Worm (Caenorhabditis elegans) whole organism, late embryonic: Measurements from ENCODE around the gene F37A8.2.
A peak's percentile ranks its signal among the peaks of the same experiment; 100 is the strongest.

Experiments
- C08G9.2 ChIP-seq: sonication (generic microtip); optimal IDR thresholded peaks from 2 replicates; lab custom pipeline; 2016; ENCODE audit warnings: mild to moderate bottlenecking, missing genetic modification characterization, moderate library complexity, missing compliant biosample characterization
- F13H6.1 ChIP-seq: sonication (generic microtip); optimal IDR thresholded peaks from 2 replicates; lab custom pipeline; 2016; ENCODE audit warnings: missing genetic modification characterization, missing compliant biosample characterization
- K09A11.1 ChIP-seq: sonication (generic microtip); optimal IDR thresholded peaks from 2 replicates; lab custom pipeline; 2017; ENCODE audit warnings: antibody characterized with exemption, mild to moderate bottlenecking, missing genetic modification characterization, missing compliant biosample characterization; ENCODE audit not compliant: insufficient read depth
- T23F11.4 ChIP-seq: fragments of 200-800 bp; sonication (Bioruptor generic); optimal IDR thresholded peaks from 2 replicates; lab custom pipeline; 2018; ENCODE audit warnings: mild to moderate bottlenecking, missing genetic modification characterization, missing compliant biosample characterization
- Y22D7AL.16 ChIP-seq: sonication (generic microtip); optimal IDR thresholded peaks from 2 replicates; lab custom pipeline; 2016; ENCODE audit warnings: missing genetic modification characterization, missing compliant biosample characterization
- ahr-1 ChIP-seq: sonication (generic microtip); optimal IDR thresholded peaks from 2 replicates; lab custom pipeline; 2016; ENCODE audit warnings: missing genetic modification characterization, missing compliant biosample characterization
- ceh-14 ChIP-seq: sonication (generic microtip); optimal IDR thresholded peaks from 2 replicates; lab custom pipeline; 2016; ENCODE audit warnings: missing genotype, missing genetic modification characterization, missing compliant biosample characterization
- ceh-18 ChIP-seq: sonication (generic microtip); optimal IDR thresholded peaks from 2 replicates; lab custom pipeline; 2016; ENCODE audit warnings: missing genetic modification characterization, missing compliant biosample characterization
- ceh-19 ChIP-seq: fragments of 200-800 bp; sonication (Bioruptor generic); optimal IDR thresholded peaks from 2 replicates; lab custom pipeline; 2018; ENCODE audit warnings: mild to moderate bottlenecking, missing genetic modification characterization, missing compliant biosample characterization
- ceh-2 ChIP-seq: sonication (generic microtip); optimal IDR thresholded peaks from 2 replicates; lab custom pipeline; 2016; ENCODE audit warnings: missing genotype, missing genetic modification characterization, missing compliant biosample characterization
- ceh-22 ChIP-seq: sonication (generic microtip); optimal IDR thresholded peaks from 2 replicates; lab custom pipeline; 2017; ENCODE audit warnings: missing biosample characterization, missing genetic modification characterization
- ceh-24 ChIP-seq: sonication (generic microtip); optimal IDR thresholded peaks from 2 replicates; lab custom pipeline; 2016; ENCODE audit warnings: mild to moderate bottlenecking, missing genetic modification characterization, missing compliant biosample characterization
- ceh-30 ChIP-seq: fragments of 150-350 bp; optimal IDR thresholded peaks from 2 replicates; lab custom pipeline; 2014; ENCODE audit warnings: missing biosample characterization, missing genetic modification characterization
- ceh-31 ChIP-seq: sonication (generic microtip); optimal IDR thresholded peaks from 2 replicates; lab custom pipeline; 2016; ENCODE audit warnings: missing genetic modification characterization, missing compliant biosample characterization
- ceh-34 ChIP-seq: sonication (generic microtip); optimal IDR thresholded peaks from 2 replicates; lab custom pipeline; 2016; ENCODE audit warnings: mild to moderate bottlenecking, missing genetic modification characterization, missing compliant biosample characterization
- ceh-45 ChIP-seq: fragments of 200-800 bp; sonication (Bioruptor generic); IDR thresholded peaks from 2 replicates; pipeline ENCODE4 v1.3.6; 2022; ENCODE audit warnings: missing genetic modification reagents, missing genetic modification characterization, missing compliant biosample characterization
- ceh-6 ChIP-seq: fragments of 200-800 bp; sonication (Bioruptor generic); optimal IDR thresholded peaks from 2 replicates; lab custom pipeline; 2018; ENCODE audit warnings: mild to moderate bottlenecking, missing genetic modification characterization, missing compliant biosample characterization
- dve-1 ChIP-seq: sonication (generic microtip); optimal IDR thresholded peaks from 2 replicates; lab custom pipeline; 2017; ENCODE audit warnings: antibody characterized with exemption, mild to moderate bottlenecking, missing genetic modification characterization, missing compliant biosample characterization
- elt-2 ChIP-seq: sonication (generic microtip); optimal IDR thresholded peaks from 2 replicates; lab custom pipeline; 2016; ENCODE audit warnings: missing genetic modification reagents, missing genetic modification characterization, missing compliant biosample characterization
- elt-4 ChIP-seq: sonication (generic microtip); optimal IDR thresholded peaks from 2 replicates; lab custom pipeline; 2016; ENCODE audit warnings: missing genetic modification characterization, missing compliant biosample characterization
- eyg-1 ChIP-seq: sonication (generic microtip); optimal IDR thresholded peaks from 2 replicates; lab custom pipeline; 2016; ENCODE audit warnings: missing genotype, missing genetic modification characterization, missing compliant biosample characterization
- fax-1 ChIP-seq: sonication (generic microtip); optimal IDR thresholded peaks from 2 replicates; lab custom pipeline; 2016; ENCODE audit warnings: missing genotype, missing genetic modification characterization, missing compliant biosample characterization
- fkh-6 ChIP-seq: sonication (generic microtip); optimal IDR thresholded peaks from 2 replicates; lab custom pipeline; 2016; ENCODE audit warnings: missing genetic modification characterization, missing compliant biosample characterization
- gmeb-2 ChIP-seq: sonication (generic microtip); optimal IDR thresholded peaks from 2 replicates; lab custom pipeline; 2016; ENCODE audit warnings: missing genetic modification characterization, inconsistent platforms, missing compliant biosample characterization
- hlh-30 ChIP-seq: sonication (generic microtip); optimal IDR thresholded peaks from 2 replicates; lab custom pipeline; 2017; ENCODE audit warnings: antibody characterized with exemption, missing genetic modification characterization, missing compliant biosample characterization; ENCODE audit not compliant: insufficient read depth
- hlh-6 ChIP-seq: sonication (generic microtip); optimal IDR thresholded peaks from 2 replicates; lab custom pipeline; 2016; ENCODE audit warnings: missing genotype, missing genetic modification characterization, missing compliant biosample characterization
- lim-6 ChIP-seq: sonication (generic microtip); optimal IDR thresholded peaks from 2 replicates; lab custom pipeline; 2016; ENCODE audit warnings: missing genetic modification characterization, missing compliant biosample characterization
- lin-11 ChIP-seq: fragments of 200-800 bp; sonication (Bioruptor generic); optimal IDR thresholded peaks from 2 replicates; lab custom pipeline; 2018; ENCODE audit warnings: mild to moderate bottlenecking, missing genetic modification characterization, missing compliant biosample characterization
- nhr-232 ChIP-seq: sonication (generic microtip); optimal IDR thresholded peaks from 2 replicates; lab custom pipeline; 2016; ENCODE audit warnings: missing genetic modification characterization, missing compliant biosample characterization
- npax-4 ChIP-seq: sonication (generic microtip); optimal IDR thresholded peaks from 2 replicates; lab custom pipeline; 2016; ENCODE audit warnings: missing genetic modification characterization, missing compliant biosample characterization
- pha-2 ChIP-seq: sonication (generic microtip); optimal IDR thresholded peaks from 2 replicates; lab custom pipeline; 2017; ENCODE audit warnings: mild to moderate bottlenecking, missing genetic modification characterization, missing compliant biosample characterization
- ref-2 ChIP-seq: sonication (generic microtip); optimal IDR thresholded peaks from 2 replicates; lab custom pipeline; 2016; ENCODE audit warnings: missing genetic modification characterization, missing compliant biosample characterization
- sdc-2 ChIP-seq: sonication (generic microtip); optimal IDR thresholded peaks from 2 replicates; lab custom pipeline; 2016; ENCODE audit warnings: missing genotype, missing genetic modification characterization, missing compliant biosample characterization
- sox-4 ChIP-seq: sonication (generic microtip); optimal IDR thresholded peaks from 2 replicates; lab custom pipeline; 2017; ENCODE audit warnings: mild to moderate bottlenecking, missing genetic modification characterization, inconsistent platforms, missing compliant biosample characterization
- tbx-7 ChIP-seq: sonication (generic microtip); optimal IDR thresholded peaks from 2 replicates; lab custom pipeline; 2016; ENCODE audit warnings: missing genotype, missing genetic modification characterization, missing compliant biosample characterization
- ttx-3 ChIP-seq: sonication (generic microtip); optimal IDR thresholded peaks from 2 replicates; lab custom pipeline; 2016; ENCODE audit warnings: missing genetic modification reagents, missing genetic modification characterization, missing compliant biosample characterization
- unc-3 ChIP-seq, 2 experiments: fragments of 200-800 bp in 1 of 2; sonication (Bioruptor generic) in 1 of 2; sonication (generic microtip) in 1 of 2; conservative IDR thresholded peaks in 1 of 2; optimal IDR thresholded peaks in 1 of 2; 2 replicates each; pipeline versions ENCODE4 v1.3.6 to Lab custom; 2016 to 2022; ENCODE audit warnings: missing compliant biosample characterization in 2 of 2, missing genetic modification characterization in 2 of 2, missing genetic modification reagents in 1 of 2
- unc-42 ChIP-seq: sonication (generic microtip); optimal IDR thresholded peaks from 2 replicates; lab custom pipeline; 2016; ENCODE audit warnings: missing genotype, missing genetic modification characterization, missing compliant biosample characterization
- zip-5 ChIP-seq: sonication (generic microtip); optimal IDR thresholded peaks from 2 replicates; lab custom pipeline; 2016; ENCODE audit warnings: missing genetic modification characterization, missing compliant biosample characterization

F37A8.2 gene

DNA sequence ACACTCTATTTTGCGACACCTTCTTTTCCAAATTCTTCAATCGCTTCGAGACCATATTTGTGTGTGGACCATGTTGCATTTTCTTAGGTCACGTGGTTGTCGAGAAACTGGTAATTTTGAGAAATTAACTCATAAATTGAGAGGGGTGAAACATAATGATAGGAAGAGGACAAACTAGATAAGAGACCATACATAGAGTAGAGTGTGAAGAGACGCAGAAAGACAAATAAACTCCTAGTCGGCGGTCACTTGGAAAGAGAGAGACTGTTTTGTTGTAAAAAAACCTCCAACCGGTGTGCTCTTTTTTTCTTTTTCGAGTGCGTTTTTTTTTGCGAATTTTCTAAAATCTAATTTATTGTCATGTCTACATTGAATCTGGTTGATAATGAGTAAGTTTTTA is 28.7 kb upstream of the F37A8.2 start, which contains the start of gene R10E9.3:
TSS of gene R10E9.3 (plus strand) at position 235 of the 400 bp plus-strand sequence.
- TF ChIP-seq elt-2 (tag; lab: Kevin White, UChicago), result peak; percentile 34
- TF ChIP-seq hlh-30 (tag; lab: Kevin White, UChicago), result peak; percentile 31
- no peak for TF ChIP-seq zip-5 (tag; lab: Kevin White, UChicago)

DNA sequence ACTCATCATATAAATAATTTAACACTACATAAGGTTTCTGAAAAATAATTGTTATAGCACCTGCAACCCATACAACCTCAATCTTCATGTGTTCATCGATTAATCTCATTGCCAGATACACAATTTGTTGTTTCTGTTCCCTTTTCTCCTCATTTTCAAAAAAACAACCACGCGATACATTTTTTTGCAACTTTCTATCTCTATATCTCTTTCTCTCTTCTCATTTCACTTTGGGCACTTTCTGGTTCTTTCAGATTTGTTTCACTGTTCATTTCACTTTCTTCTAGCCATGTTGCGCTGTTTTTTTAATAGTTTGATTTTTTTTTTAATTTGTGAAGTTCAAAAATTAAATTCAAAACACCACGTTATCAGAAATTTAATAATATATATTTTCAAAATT is 27.9 kb upstream of the F37A8.2 start:
- TF ChIP-seq fax-1 (tag; lab: Kevin White, UChicago) (no peak), T23F11.4 (GFP tag; lab: Kevin White, UChicago) (no peak), nhr-232 (tag; lab: Kevin White, UChicago) (no peak), hlh-30 (tag; lab: Kevin White, UChicago) (no peak), F13H6.1 (tag; lab: Kevin White, UChicago) (no peak), ceh-31 (tag; lab: Kevin White, UChicago) (no peak), lin-11 (tag; lab: Kevin White, UChicago) (no peak), unc-3 (GFP tag; conservative IDR thresholded peaks at IDR 0.05; lab: Robert Waterston, UW) (no peak), unc-3 (tag; optimal IDR thresholded peaks at IDR 0.05; lab: Kevin White, UChicago) (no peak), dve-1 (tag; lab: Kevin White, UChicago) (no peak), ceh-45 (GFP tag; lab: Robert Waterston, UW) (no peak), ceh-34 (no peak), C08G9.2 (tag; lab: Kevin White, UChicago) (no peak), fkh-6 (tag; lab: Kevin White, UChicago) (no peak)

- TF ChIP-seq nhr-232 (tag; lab: Kevin White, UChicago) (no peak), K09A11.1 (no peak), pha-2 (tag; lab: Kevin White, UChicago) (no peak), fax-1 (tag; lab: Kevin White, UChicago) (no peak)
These were observed 26.5 kb upstream of the F37A8.2 start for ce11 chrIII:3957850-3958249.

DNA sequence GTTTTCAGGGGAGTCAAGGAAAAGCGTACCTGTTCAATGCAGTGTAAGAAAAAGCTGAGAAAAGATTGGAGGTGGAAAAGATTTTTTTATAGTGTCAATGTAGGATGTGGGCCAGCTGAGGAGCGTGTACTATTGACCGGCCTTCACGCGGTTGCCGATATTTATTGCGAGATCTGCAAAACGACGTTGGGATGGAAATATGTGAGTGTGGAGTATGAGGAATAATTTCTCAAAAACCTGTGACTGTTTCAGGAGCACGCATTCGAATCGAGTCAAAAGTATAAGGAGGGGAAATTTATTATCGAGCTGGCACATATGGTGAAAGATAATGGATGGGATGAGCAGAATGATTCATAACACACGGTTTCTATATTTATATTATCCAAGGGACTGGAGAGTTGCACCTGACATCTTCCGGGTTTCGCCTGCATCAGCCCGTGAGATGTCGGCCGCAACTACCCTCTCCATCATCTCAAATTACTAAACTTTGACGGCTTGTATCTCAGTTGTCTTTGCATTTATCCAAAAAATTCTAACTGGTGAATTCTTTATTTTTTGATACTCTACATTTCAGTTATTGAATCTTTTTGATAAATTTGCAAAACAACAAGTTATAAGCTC is 25.9 kb upstream of the F37A8.2 start:
- no peak for TF ChIP-seq tbx-7 (tag; lab: Kevin White, UChicago)
- TF ChIP-seq F13H6.1 (tag; lab: Kevin White, UChicago), result no peak
- no peak for TF ChIP-seq unc-42 (tag; lab: Kevin White, UChicago)
- no peak for TF ChIP-seq eyg-1 (tag; lab: Kevin White, UChicago)
- no peak for TF ChIP-seq nhr-232 (tag; lab: Kevin White, UChicago)
- TF ChIP-seq ceh-19 (GFP tag; lab: Kevin White, UChicago), result no peak
- no peak for TF ChIP-seq pha-2 (tag; lab: Kevin White, UChicago)
- TF ChIP-seq ceh-14 (tag; lab: Kevin White, UChicago), result no peak
- no peak for TF ChIP-seq sdc-2 (tag; lab: Kevin White, UChicago)
- no peak for TF ChIP-seq npax-4
- TF ChIP-seq ceh-22, result no peak
- no peak for TF ChIP-seq gmeb-2 (tag; lab: Kevin White, UChicago)

- TF ChIP-seq lim-6 (tag; lab: Kevin White, UChicago) (no peak), unc-42 (tag; lab: Kevin White, UChicago) (peak; percentile 65)
- TF ChIP-seq, all 69 proteins: peak for 1
These were observed 25.0 kb upstream of the F37A8.2 start, which contains the start of gene F37A8.5 for ce11 chrIII:3956293-3956692. F37A8.5 (plus strand) TSS chrIII:3956624.

- TF ChIP-seq C08G9.2 (tag; lab: Kevin White, UChicago), result no peak
- no peak for TF ChIP-seq lin-11 (tag; lab: Kevin White, UChicago)
- TF ChIP-seq Y22D7AL.16, result no peak
- TF ChIP-seq elt-4 (tag; lab: Kevin White, UChicago), result no peak
- no peak for TF ChIP-seq ceh-30 (tag; lab: Kevin White, UChicago)
- no peak for TF ChIP-seq ttx-3
- TF ChIP-seq ahr-1 (tag; lab: Kevin White, UChicago), result no peak
- TF ChIP-seq ceh-2 (tag; lab: Kevin White, UChicago), result no peak
- TF ChIP-seq ceh-24 (tag; lab: Kevin White, UChicago), result no peak
- TF ChIP-seq ceh-6 (GFP tag; lab: Kevin White, UChicago), result no peak
- no peak for TF ChIP-seq ceh-18 (tag; lab: Kevin White, UChicago)
- TF ChIP-seq eyg-1 (tag; lab: Kevin White, UChicago), result no peak
- no peak for TF ChIP-seq sox-4
- no peak for TF ChIP-seq hlh-6 (tag; lab: Kevin White, UChicago)
- no peak for TF ChIP-seq ref-2 (tag; lab: Kevin White, UChicago)
- no peak for TF ChIP-seq ceh-34
- no peak for TF ChIP-seq dve-1 (tag; lab: Kevin White, UChicago)
These were observed 24.4 kb upstream of the F37A8.2 start for ce11 chrIII:3955674-3956073.
